Worm (Caenorhabditis elegans) whole organism, young adult: ENCODE data around the gene F33D4.4.

Experiments
- B0019.2 ChIP-seq: fragments of 200-800 bp; sonication (Bioruptor generic); conservative IDR thresholded peaks from 2 replicates; pipeline ENCODE4 v1.3.6; 2022; ENCODE audit warnings: missing genetic modification reagents, missing genetic modification characterization, missing compliant biosample characterization
- B0261.1 ChIP-seq: sonication (generic microtip); optimal IDR thresholded peaks from 2 replicates; lab custom pipeline; 2016; ENCODE audit warnings: mild to moderate bottlenecking, missing genetic modification characterization, moderate library complexity, missing compliant biosample characterization
- C06A6.2 ChIP-seq: fragments of 200-800 bp; sonication (Bioruptor generic); conservative IDR thresholded peaks from 2 replicates; pipeline ENCODE4 v1.3.6; 2022; ENCODE audit warnings: missing genetic modification characterization, missing compliant biosample characterization
- D2030.7 ChIP-seq: fragments of 200-800 bp; sonication (Bioruptor generic); IDR thresholded peaks from 2 replicates; pipeline ENCODE4 v1.3.6; 2022; ENCODE audit warnings: missing genetic modification reagents, missing genetic modification characterization, missing compliant biosample characterization
- F33H1.4 ChIP-seq: fragments of 200-800 bp; sonication (Bioruptor generic); IDR thresholded peaks from 2 replicates; pipeline ENCODE4 v1.3.6; 2022; ENCODE audit warnings: missing genetic modification reagents, missing genetic modification characterization, missing compliant biosample characterization
- F39B2.1 ChIP-seq: fragments of 200-800 bp; sonication (Bioruptor generic); IDR thresholded peaks from 2 replicates; pipeline ENCODE4 v1.3.6; 2022; ENCODE audit warnings: missing genetic modification reagents, missing genetic modification characterization, missing compliant biosample characterization
- F52B5.7 ChIP-seq: sonication (generic microtip); optimal IDR thresholded peaks from 2 replicates; lab custom pipeline; 2016; ENCODE audit warnings: mild to moderate bottlenecking, missing genetic modification characterization, missing compliant biosample characterization
- F55B11.4 ChIP-seq: sonication (generic microtip); optimal IDR thresholded peaks from 2 replicates; lab custom pipeline; 2016; ENCODE audit warnings: missing compliant biosample characterization, missing genetic modification characterization, borderline replicate concordance; ENCODE audit not compliant: insufficient read depth
- F57A8.1 ChIP-seq: fragments of 200-800 bp; sonication (Bioruptor generic); optimal IDR thresholded peaks from 2 replicates; lab custom pipeline; 2018; ENCODE audit warnings: mild to moderate bottlenecking, missing genetic modification characterization, moderate library complexity, missing compliant biosample characterization
- K11D2.4 ChIP-seq: fragments of 200-800 bp; sonication (Bioruptor generic); IDR thresholded peaks from 2 replicates; pipeline ENCODE4 v1.3.6; 2022; ENCODE audit warnings: missing genetic modification reagents, missing genetic modification characterization, missing compliant biosample characterization
- T07F8.4 ChIP-seq: sonication (generic microtip); optimal IDR thresholded peaks from 2 replicates; lab custom pipeline; 2016; ENCODE audit warnings: mild to moderate bottlenecking, missing genetic modification characterization, moderate library complexity, missing compliant biosample characterization
- T26A5.8 ChIP-seq: sonication (generic microtip); optimal IDR thresholded peaks from 2 replicates; lab custom pipeline; 2016; ENCODE audit warnings: missing genetic modification characterization, missing compliant biosample characterization
- Y56A3A.18 ChIP-seq: fragments of 200-800 bp; sonication (Bioruptor generic); IDR thresholded peaks from 2 replicates; pipeline ENCODE4 v1.3.6; 2022; ENCODE audit warnings: missing genetic modification reagents, missing genetic modification characterization, missing compliant biosample characterization
- Y67H2A.10 ChIP-seq: fragments of 200-800 bp; sonication (Bioruptor generic); conservative IDR thresholded peaks from 2 replicates; pipeline ENCODE4 v1.3.6; 2022; ENCODE audit warnings: missing genetic modification reagents, missing genetic modification characterization, missing compliant biosample characterization
- ZK185.1 ChIP-seq: sonication (generic microtip); optimal IDR thresholded peaks from 2 replicates; lab custom pipeline; 2016; ENCODE audit warnings: mild to moderate bottlenecking, missing genetic modification characterization, missing compliant biosample characterization; ENCODE audit not compliant: poor library complexity, severe bottlenecking
- atf-7 ChIP-seq: sonication (generic microtip); optimal IDR thresholded peaks from 2 replicates; lab custom pipeline; 2017; ENCODE audit warnings: mild to moderate bottlenecking, missing genetic modification characterization, missing compliant biosample characterization
- attf-5 ChIP-seq: fragments of 200-800 bp; sonication (Bioruptor generic); optimal IDR thresholded peaks from 2 replicates; lab custom pipeline; 2018; ENCODE audit warnings: mild to moderate bottlenecking, missing genetic modification characterization, missing compliant biosample characterization
- ccch-3 ChIP-seq: fragments of 200-800 bp; sonication (Bioruptor generic); optimal IDR thresholded peaks from 2 replicates; lab custom pipeline; 2018; ENCODE audit warnings: mild to moderate bottlenecking, missing genetic modification characterization, missing compliant biosample characterization
- ceh-100 ChIP-seq: fragments of 200-800 bp; sonication (Bioruptor generic); IDR thresholded peaks from 2 replicates; pipeline ENCODE4 v1.3.6; 2022; ENCODE audit warnings: missing genetic modification reagents, missing genetic modification characterization, missing compliant biosample characterization
- ceh-27 ChIP-seq: fragments of 200-800 bp; sonication (Bioruptor generic); optimal IDR thresholded peaks from 2 replicates; lab custom pipeline; 2018; ENCODE audit warnings: mild to moderate bottlenecking, missing genetic modification characterization, moderate library complexity, missing compliant biosample characterization
- ceh-91 ChIP-seq: fragments of 200-800 bp; sonication (Bioruptor generic); IDR thresholded peaks from 2 replicates; pipeline ENCODE4 v1.3.6; 2022; ENCODE audit warnings: missing genetic modification reagents, missing genetic modification characterization, missing compliant biosample characterization
- chd-7 ChIP-seq: sonication (generic microtip); optimal IDR thresholded peaks from 2 replicates; lab custom pipeline; 2016; ENCODE audit warnings: mild to moderate bottlenecking, missing genetic modification characterization, moderate library complexity, missing compliant biosample characterization
- efl-1 ChIP-seq: fragments of 150-350 bp; optimal IDR thresholded peaks from 2 replicates; lab custom pipeline; 2014; ENCODE audit warnings: missing biosample characterization, missing genetic modification reagents, missing genetic modification characterization
- egl-18 ChIP-seq: fragments of 200-800 bp; sonication (Bioruptor generic); IDR thresholded peaks from 2 replicates; pipeline ENCODE4 v1.3.6; 2022; ENCODE audit warnings: missing genetic modification reagents, missing genetic modification characterization, missing compliant biosample characterization
- egrh-3 ChIP-seq: fragments of 200-800 bp; sonication (Bioruptor generic); IDR thresholded peaks from 2 replicates; pipeline ENCODE4 v1.3.6; 2022; ENCODE audit warnings: missing genetic modification reagents, missing genetic modification characterization, missing compliant biosample characterization
- hlh-12 ChIP-seq: sonication (generic microtip); optimal IDR thresholded peaks from 2 replicates; lab custom pipeline; 2016; ENCODE audit warnings: missing genetic modification characterization, missing compliant biosample characterization
- hlh-26 ChIP-seq: fragments of 200-800 bp; sonication (Bioruptor generic); conservative IDR thresholded peaks from 2 replicates; pipeline ENCODE4 v1.3.6; 2022; ENCODE audit warnings: missing genetic modification reagents, missing genetic modification characterization, missing compliant biosample characterization
- hmg-20 ChIP-seq: fragments of 200-800 bp; sonication (Bioruptor generic); IDR thresholded peaks from 2 replicates; pipeline ENCODE4 v1.3.6; 2022; ENCODE audit warnings: missing genetic modification reagents, missing genetic modification characterization, missing compliant biosample characterization
- let-526 ChIP-seq: fragments of 200-800 bp; sonication (Bioruptor generic); IDR thresholded peaks from 2 replicates; pipeline ENCODE4 v1.3.6; 2022; ENCODE audit warnings: missing genetic modification reagents, missing genetic modification characterization, missing compliant biosample characterization
- let-607 ChIP-seq, 2 experiments: fragments of 200-800 bp in 1 of 2; sonication (Bioruptor generic) in 1 of 2; sonication (generic microtip) in 1 of 2; optimal IDR thresholded peaks; 2 replicates each; lab custom pipeline; 2016 to 2018; ENCODE audit warnings: mild to moderate bottlenecking in 2 of 2, missing compliant biosample characterization in 2 of 2, missing genetic modification characterization in 2 of 2, moderate library complexity in 2 of 2, missing genotype in 1 of 2
- lin-40 ChIP-seq: sonication (generic microtip); optimal IDR thresholded peaks from 2 replicates; lab custom pipeline; 2016; ENCODE audit warnings: missing genetic modification characterization, mild to moderate bottlenecking, missing compliant biosample characterization, missing genotype, missing genetic modification reagents
- lir-1 ChIP-seq: fragments of 200-800 bp; sonication (Bioruptor generic); conservative IDR thresholded peaks from 2 replicates; pipeline ENCODE4 v1.3.6; 2022; ENCODE audit warnings: missing genetic modification reagents, missing genetic modification characterization, missing compliant biosample characterization
- lsy-27 ChIP-seq: sonication (generic microtip); optimal IDR thresholded peaks from 2 replicates; lab custom pipeline; 2017; ENCODE audit warnings: missing genetic modification characterization, mild to moderate bottlenecking, missing compliant biosample characterization, antibody characterized with exemption, missing genotype, borderline replicate concordance; ENCODE audit not compliant: insufficient read depth
- madf-10 ChIP-seq: sonication (generic microtip); optimal IDR thresholded peaks from 2 replicates; lab custom pipeline; 2016; ENCODE audit warnings: mild to moderate bottlenecking, missing genetic modification characterization, missing compliant biosample characterization
- madf-6 ChIP-seq: fragments of 200-800 bp; sonication (Bioruptor generic); IDR thresholded peaks from 2 replicates; pipeline ENCODE4 v1.3.6; 2022; ENCODE audit warnings: missing genetic modification reagents, missing genetic modification characterization, missing compliant biosample characterization
- pha-4 ChIP-seq: fragments of 150-350 bp; sonication (generic microtip); optimal IDR thresholded peaks from 2 replicates; lab custom pipeline; 2014; ENCODE audit warnings: missing biosample characterization, missing genetic modification reagents, missing genetic modification characterization
- rec-8 ChIP-seq, 2 experiments: sonication (generic microtip); optimal IDR thresholded peaks; 2 replicates each; lab custom pipeline; 2016; ENCODE audit warnings: mild to moderate bottlenecking in 2 of 2, missing genetic modification characterization in 2 of 2, missing genetic modification reagents in 2 of 2, missing genotype in 2 of 2, missing biosample characterization in 1 of 2, missing compliant biosample characterization in 1 of 2, moderate library complexity in 1 of 2
- snpc-4 ChIP-seq, 5 experiments: fragments of 150-350 bp in 1 of 5; sonication (generic microtip) in 4 of 5; optimal IDR thresholded peaks; 2 replicates each; lab custom pipeline; 2014 to 2018; ENCODE audit warnings: missing genetic modification characterization in 5 of 5, missing biosample characterization in 3 of 5, antibody characterized with exemption in 2 of 5, mild to moderate bottlenecking in 2 of 5, missing compliant biosample characterization in 2 of 5, missing genotype in 2 of 5, moderate library complexity in 2 of 5, missing genetic modification reagents in 1 of 5
- tlf-1 ChIP-seq: fragments of 200-800 bp; sonication (Bioruptor generic); optimal IDR thresholded peaks from 2 replicates; lab custom pipeline; 2018; ENCODE audit warnings: mild to moderate bottlenecking, missing genetic modification characterization, missing compliant biosample characterization
- unc-130 ChIP-seq: sonication (generic microtip); optimal IDR thresholded peaks from 2 replicates; lab custom pipeline; 2016; ENCODE audit warnings: missing genetic modification reagents, missing genetic modification characterization, missing compliant biosample characterization
- zfh-2 ChIP-seq: fragments of 200-800 bp; sonication (Bioruptor generic); conservative IDR thresholded peaks from 2 replicates; pipeline ENCODE4 v1.3.6; 2022; ENCODE audit warnings: missing genetic modification reagents, missing genetic modification characterization, missing compliant biosample characterization
- ztf-26 ChIP-seq: sonication (generic microtip); optimal IDR thresholded peaks from 2 replicates; lab custom pipeline; 2017; ENCODE audit warnings: missing genetic modification characterization, missing compliant biosample characterization
- ztf-28 ChIP-seq: fragments of 200-800 bp; sonication (Bioruptor generic); IDR thresholded peaks from 2 replicates; pipeline ENCODE4 v1.3.6; 2022; ENCODE audit warnings: missing genetic modification reagents, missing genetic modification characterization, missing compliant biosample characterization

F33D4.4 gene

DNA sequence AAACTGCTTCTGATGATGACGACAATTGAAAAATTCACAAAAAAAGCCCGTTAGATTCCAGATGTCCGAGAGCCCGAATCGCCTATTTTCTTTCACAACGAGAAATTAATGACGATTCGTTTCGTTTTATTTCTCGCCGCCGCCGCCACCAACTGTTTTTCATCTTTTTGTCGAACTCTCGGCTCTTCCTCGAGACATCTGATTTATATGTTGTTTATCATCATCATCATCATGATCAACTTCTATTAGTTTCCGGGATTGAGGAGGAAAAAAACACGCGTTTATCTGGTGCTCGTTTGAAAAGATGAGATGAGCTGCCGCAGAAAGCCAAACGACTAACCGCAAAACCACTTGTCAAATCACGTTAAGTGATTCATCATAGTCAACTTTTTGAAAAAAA lies 47.2 kb downstream of the F33D4.4 start:
- TF ChIP-seq ccch-3 (GFP tag; lab: Kevin White, UChicago) (no peak), ceh-27 (GFP tag; lab: Kevin White, UChicago) (no peak), F33H1.4 (GFP tag; lab: Robert Waterston, UW) (no peak), B0261.1 (tag; lab: Kevin White, UChicago) (no peak), hmg-20 (GFP tag; lab: Robert Waterston, UW) (no peak), efl-1 (no peak)

DNA sequence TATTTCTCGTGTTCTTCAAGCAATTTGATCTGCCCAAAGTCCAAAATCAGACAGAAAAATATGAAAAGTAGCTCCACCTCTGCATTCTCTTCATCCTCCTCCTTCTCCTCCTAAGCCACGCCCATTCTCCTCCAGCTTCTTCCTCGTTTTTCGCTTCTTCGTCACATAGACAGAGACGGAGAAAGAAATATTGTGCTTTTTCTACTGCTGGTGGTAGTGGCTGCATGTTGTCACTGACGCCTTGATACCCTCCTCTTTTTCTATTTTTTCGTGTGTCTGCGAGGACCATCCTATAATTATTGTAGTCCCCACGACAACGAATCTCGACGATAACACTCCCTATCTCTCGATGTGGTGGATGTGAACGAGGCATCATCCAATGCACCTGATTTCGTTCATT lies 48.1 kb downstream of the F33D4.4 start, which contains the start of gene C08G9.1:
TSS of gene C08G9.1 (plus strand) at position 175 of the 400 bp plus-strand sequence.
- no peak for TF ChIP-seq chd-7 (tag; lab: Kevin White, UChicago)
- no peak for TF ChIP-seq egrh-3 (GFP tag; lab: Robert Waterston, UW)
- TF ChIP-seq lsy-27 (tag; lab: Kevin White, UChicago) = no peak
- no peak for TF ChIP-seq tlf-1
- no peak for TF ChIP-seq zfh-2 (GFP tag; lab: Robert Waterston, UW)
- no peak for TF ChIP-seq ztf-26 (tag; lab: Kevin White, UChicago)
- TF ChIP-seq Y56A3A.18 (GFP tag; lab: Robert Waterston, UW) = no peak
- TF ChIP-seq Y67H2A.10 = no peak
- no peak for TF ChIP-seq C06A6.2 (GFP tag; lab: Robert Waterston, UW)
- no peak for TF ChIP-seq egl-18
- TF ChIP-seq lir-1 (GFP tag; lab: Robert Waterston, UW) = no peak
- no peak for TF ChIP-seq T26A5.8 (tag; lab: Kevin White, UChicago)
- TF ChIP-seq unc-130 = no peak
- no peak for TF ChIP-seq hlh-26 (GFP tag; lab: Robert Waterston, UW)
- no peak for TF ChIP-seq madf-6
- no peak for TF ChIP-seq F52B5.7 (tag; lab: Kevin White, UChicago)
- TF ChIP-seq F55B11.4 (tag; lab: Kevin White, UChicago) = no peak
- TF ChIP-seq pha-4 (tag; lab: Kevin White, UChicago) = no peak
- no peak for TF ChIP-seq let-607 (tag; optimal IDR thresholded peaks at IDR 0.05; lab: Kevin White, UChicago)
- no peak for TF ChIP-seq B0019.2 (GFP tag; lab: Robert Waterston, UW)

DNA sequence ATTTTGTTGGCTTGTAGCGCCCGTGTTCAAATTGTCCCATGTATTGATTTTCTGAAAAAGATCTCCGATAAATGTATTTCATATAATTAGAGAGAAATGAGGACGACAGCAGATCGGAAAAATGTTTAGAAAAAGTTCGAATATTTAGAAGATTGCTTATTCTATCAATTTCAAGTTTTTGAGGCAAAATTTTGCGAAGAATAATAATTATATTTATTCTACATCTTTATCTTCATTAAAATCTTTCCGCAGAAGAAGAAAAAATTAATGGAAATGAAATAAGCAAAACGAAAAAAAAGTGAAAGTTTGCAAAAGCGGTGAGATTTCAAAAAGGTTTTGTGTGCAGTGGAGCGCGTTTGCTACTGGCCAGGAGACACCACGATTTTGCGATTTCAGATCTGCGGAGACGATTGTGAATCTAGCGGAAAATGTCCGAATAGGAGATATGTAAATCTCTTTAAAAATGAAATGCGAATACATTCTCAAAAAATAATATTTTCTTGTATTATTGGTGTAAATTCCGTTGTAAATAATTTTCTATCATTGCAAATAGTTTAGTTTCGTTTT lies 52.4 kb downstream of the F33D4.4 start, which contains the start of gene nrde-4:
TSS of gene nrde-4 (minus strand) at position 51 of the 567 bp plus-strand sequence.
- no peak for TF ChIP-seq hlh-12 (tag; lab: Kevin White, UChicago)
- TF ChIP-seq ceh-27 (GFP tag; lab: Kevin White, UChicago) = peak; percentile 19
- TF ChIP-seq lsy-27 (tag; lab: Kevin White, UChicago) = peak; percentile 31
- no peak for TF ChIP-seq F39B2.1
- TF ChIP-seq ceh-100 = peak; percentile 96
- TF ChIP-seq unc-130 = no peak
- TF ChIP-seq ZK185.1 (tag; lab: Kevin White, UChicago) = peak; percentile 34
- no peak for TF ChIP-seq egl-18
- no peak for TF ChIP-seq tlf-1
- TF ChIP-seq D2030.7 (GFP tag; lab: Robert Waterston, UW) = peak; percentile 40; the same call in 1 of the 2 replicates
- no peak for TF ChIP-seq T07F8.4 (tag; lab: Kevin White, UChicago)
- TF ChIP-seq attf-5 (GFP tag; lab: Kevin White, UChicago) = peak; percentile 77
- peak; percentile 8 for TF ChIP-seq lin-40 (tag; lab: Kevin White, UChicago)
- no peak for TF ChIP-seq ztf-28 (GFP tag; lab: Robert Waterston, UW)
- no peak for TF ChIP-seq atf-7 (tag; lab: Kevin White, UChicago)
- TF ChIP-seq C06A6.2 (GFP tag; lab: Robert Waterston, UW) = no peak
- TF ChIP-seq ceh-91 (GFP tag; lab: Robert Waterston, UW) = peak; percentile 28; the same call in 1 of the 2 replicates
- no peak for TF ChIP-seq snpc-4 (GFP tag; optimal IDR thresholded peaks at IDR 0.05; lab: Kevin White, UChicago)
- TF ChIP-seq snpc-4 (tag; optimal IDR thresholded peaks at IDR 0.05; lab: Kevin White, UChicago) = peak in 3 of 4 experiments; percentile 15 to 56 (median 52)
- TF ChIP-seq let-526 = no peak
- peak; percentile 15 for TF ChIP-seq madf-10 (tag; lab: Kevin White, UChicago)
- no peak for TF ChIP-seq K11D2.4
- no peak for TF ChIP-seq F57A8.1 (GFP tag; lab: Kevin White, UChicago)
- TF ChIP-seq rec-8 (tag; optimal IDR thresholded peaks at IDR 0.05; lab: Kevin White, UChicago) = no peak
